Worm (Caenorhabditis elegans): ENCODE measurements around the gene C29F3.3.

C29F3.3 gene

ce11 chrV:15309011-15309410 is 38.2 kb downstream of the C29F3.3 start, which contains the start of gene srz-10:
srz-10 (minus strand) TSS chrV:15309098.
- TF ChIP-seq efl-1 (GFP tag; optimal IDR thresholded peaks at IDR 0.05) (no peak), hmg-1.2 (GFP tag; IDR thresholded peaks at IDR 0.05) (no peak), bed-2 (GFP tag; IDR thresholded peaks at IDR 0.05) (no peak), B0035.1 (tag; optimal IDR thresholded peaks at IDR 0.05) (no peak), ztf-3 (GFP tag; optimal IDR thresholded peaks at IDR 0.05) (no peak), mcd-1 (GFP tag; IDR thresholded peaks at IDR 0.05) (no peak), mel-28 (tag; optimal IDR thresholded peaks at IDR 0.05; ENCODE audit: borderline replicate concordance) (no peak), Y95B8A.8 (GFP tag; IDR thresholded peaks at IDR 0.05) (no peak), Y53F4B.3 (GFP tag; IDR thresholded peaks at IDR 0.05) (no peak), madf-6 (GFP tag; IDR thresholded peaks at IDR 0.05) (no peak), egl-18 (GFP tag; IDR thresholded peaks at IDR 0.05) (no peak), attf-5 (GFP tag; optimal IDR thresholded peaks at IDR 0.05) (no peak), zfh-2 (GFP tag; conservative IDR thresholded peaks at IDR 0.05) (no peak)

DNA sequence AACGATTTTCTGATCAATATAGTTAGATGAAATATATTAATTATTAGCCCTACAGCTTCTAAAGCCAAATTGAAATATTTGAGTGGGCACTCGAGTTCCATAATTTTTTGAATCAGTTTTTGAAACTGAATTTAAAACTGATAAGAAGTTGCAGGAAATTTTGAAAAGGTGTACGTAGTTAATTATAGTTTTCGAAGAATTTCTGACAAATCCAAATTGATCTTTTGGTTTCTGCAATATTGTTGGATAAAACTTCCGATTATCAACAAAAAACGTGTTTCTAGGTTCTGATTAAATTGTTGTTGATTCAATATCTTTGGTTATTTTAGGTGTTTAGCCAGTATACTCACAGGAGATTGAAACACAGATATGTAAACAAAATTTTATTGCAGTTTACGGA is 40.4 kb downstream of the C29F3.3 start, which contains the start of gene T26H8.4:
TSS of gene T26H8.4 (minus strand) at position 101 of the 400 bp plus-strand sequence.
- TF ChIP-seq repo-1 (tag; optimal IDR thresholded peaks at IDR 0.05), result no peak
- TF ChIP-seq nhr-179 (tag; optimal IDR thresholded peaks at IDR 0.05), result no peak
- no peak for TF ChIP-seq rcor-1 (GFP tag; IDR thresholded peaks at IDR 0.05)
- TF ChIP-seq F22D6.2 (tag; optimal IDR thresholded peaks at IDR 0.05), result no peak

DNA sequence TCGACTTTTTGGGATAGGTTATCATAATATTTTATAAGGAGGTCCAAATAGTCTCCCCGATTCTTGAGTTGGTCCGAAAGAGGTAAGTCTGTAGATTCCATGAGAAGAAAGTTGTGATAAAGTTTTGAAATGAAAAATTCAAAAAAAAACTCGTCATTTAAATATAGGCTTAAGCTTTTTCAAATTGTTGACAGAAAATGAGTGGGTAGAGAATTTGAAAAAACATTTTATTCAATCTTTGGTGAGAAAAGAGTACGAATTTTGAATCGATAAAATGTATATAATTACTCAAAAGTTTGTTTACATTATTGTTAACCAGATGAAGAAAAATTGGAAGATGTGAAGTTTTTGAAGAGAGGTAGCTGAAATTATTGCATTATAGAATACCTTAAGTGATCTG is 41.7 kb downstream of the C29F3.3 start, which contains the start of gene T26H8.5:
TSS of gene T26H8.5 (minus strand) at position 101 of the 400 bp plus-strand sequence.
- no peak for TF ChIP-seq F52B5.7 (tag; optimal IDR thresholded peaks at IDR 0.05)
- no peak for TF ChIP-seq egrh-3 (GFP tag; IDR thresholded peaks at IDR 0.05)
- no peak for TF ChIP-seq let-526 (GFP tag; IDR thresholded peaks at IDR 0.05)
- no peak for TF ChIP-seq attf-5 (GFP tag; optimal IDR thresholded peaks at IDR 0.05)
- TF ChIP-seq nhr-80 (tag; optimal IDR thresholded peaks at IDR 0.05), result no peak
- TF ChIP-seq K12H6.12 (tag; optimal IDR thresholded peaks at IDR 0.05), result no peak
- TF ChIP-seq Y79H2A.3 (GFP tag; conservative IDR thresholded peaks at IDR 0.05), result no peak
- no peak for TF ChIP-seq unc-130 (GFP tag; optimal IDR thresholded peaks at IDR 0.05)
- TF ChIP-seq egl-44 (GFP tag; IDR thresholded peaks at IDR 0.05), result no peak
- TF ChIP-seq unc-62 (GFP tag; optimal IDR thresholded peaks at IDR 0.05), result no peak
- no peak for TF ChIP-seq B0019.2 (GFP tag; conservative IDR thresholded peaks at IDR 0.05)
- TF ChIP-seq ceh-58 (GFP tag; IDR thresholded peaks at IDR 0.05), result no peak
- TF ChIP-seq snpc-1.1 (tag; optimal IDR thresholded peaks at IDR 0.05; ENCODE audit: insufficient read depth), result no peak
- no peak for TF ChIP-seq attf-6 (GFP tag; IDR thresholded peaks at IDR 0.05)
- TF ChIP-seq attf-3 (GFP tag; conservative IDR thresholded peaks at IDR 0.05), result no peak

ce11 chrV:15303625-15304024 is 43.6 kb downstream of the C29F3.3 start, which contains the start of gene srx-48:
srx-48 (minus strand) TSS chrV:15303725.
- TF ChIP-seq hmg-1.2 (GFP tag; IDR thresholded peaks at IDR 0.05) (no peak), lin-26 (GFP tag; IDR thresholded peaks at IDR 0.05) (no peak), F52B5.7 (tag; optimal IDR thresholded peaks at IDR 0.05) (no peak), dox-1 (GFP tag; IDR thresholded peaks at IDR 0.05) (no peak), attf-6 (GFP tag; IDR thresholded peaks at IDR 0.05) (no peak), mes-4 (tag; optimal IDR thresholded peaks at IDR 0.05) (no peak), rpc-1 (optimal IDR thresholded peaks at IDR 0.05) (no peak), rpc-1 (tag; optimal IDR thresholded peaks at IDR 0.05) (no peak), mxl-1 (tag; optimal IDR thresholded peaks at IDR 0.05) (no peak), Y53F4B.3 (GFP tag; IDR thresholded peaks at IDR 0.05) (no peak), F57A8.1 (GFP tag; optimal IDR thresholded peaks at IDR 0.05) (no peak), sptf-2 (GFP tag; optimal IDR thresholded peaks at IDR 0.05) (no peak), T26A5.8 (tag; optimal IDR thresholded peaks at IDR 0.05) (no peak), lag-1 (GFP tag; IDR thresholded peaks at IDR 0.05) (no peak), athp-1 (tag; optimal IDR thresholded peaks at IDR 0.05) (no peak), nhr-27 (tag; optimal IDR thresholded peaks at IDR 0.05) (no peak), hrde-1 (tag; optimal IDR thresholded peaks at IDR 0.05; ENCODE audit: borderline replicate concordance) (no peak), F23B12.7 (tag; optimal IDR thresholded peaks at IDR 0.05; ENCODE audit: insufficient read depth) (no peak), sdz-38 (tag; optimal IDR thresholded peaks at IDR 0.05) (no peak)

Data from whole organism, young adult.